Fruit fly (Drosophila melanogaster) whole organism, pupa: ENCODE measurements around the gene mthl5.

ENCODE experiments used
- CG32121 ChIP-seq: fragments of 200-800 bp; sonication (Bioruptor generic); IDR thresholded peaks from 2 replicates; pipeline ENCODE4 v1.3.6; 2022; ENCODE audit warnings: missing biosample characterization, missing genetic modification characterization
- CG4496 ChIP-seq: fragments of 200-800 bp; sonication (Bioruptor generic); IDR thresholded peaks from 3 replicates; pipeline ENCODE4 v1.3.6; 2022; ENCODE audit warnings: missing biosample characterization, missing genetic modification characterization
- CG8159 ChIP-seq: fragments of 200-800 bp; sonication (Bioruptor generic); optimal IDR thresholded peaks from 3 replicates; lab custom pipeline; 2018; ENCODE audit warnings: missing biosample characterization, mild to moderate bottlenecking, missing genetic modification characterization, moderate library complexity
- gl ChIP-seq: fragments of 200-800 bp; sonication (Bioruptor generic); optimal IDR thresholded peaks from 2 replicates; lab custom pipeline; 2018; ENCODE audit warnings: missing biosample characterization, mild to moderate bottlenecking, missing genetic modification characterization

dm6 chr3R:11847379-11847778 lies 39.6 kb downstream of the mthl5 start:
- TF ChIP-seq CG4496 (GFP tag; lab: Robert Waterston, UW) (peak; percentile 46; the same call in 1 of the 3 replicates), gl (tag; lab: Kevin White, UChicago) (no peak), CG8159 (tag; lab: Kevin White, UChicago) (peak; percentile 46), CG32121 (GFP tag; lab: Robert Waterston, UW) (no peak)
